Worm (Caenorhabditis elegans) whole organism, L4 larva: ENCODE measurements around the gene msp-31.

Source experiments
- ZK546.5 ChIP-seq, 2 experiments: sonication (generic microtip); optimal IDR thresholded peaks; 2 replicates each; lab custom pipeline; 2017; ENCODE audit warnings: missing biosample characterization in 2 of 2, missing genetic modification characterization in 2 of 2
- ama-1 ChIP-seq: fragments of 150-350 bp; optimal IDR thresholded peaks from 2 replicates; lab custom pipeline; 2014; ENCODE audit warnings: inconsistent platforms, mixed read lengths
- duxl-1 ChIP-seq: sonication (generic microtip); optimal IDR thresholded peaks from 2 replicates; lab custom pipeline; 2016; ENCODE audit warnings: mild to moderate bottlenecking, missing genetic modification characterization, moderate library complexity, missing compliant biosample characterization; ENCODE audit not compliant: poor library complexity
- skn-1 ChIP-seq: fragments of 150-350 bp; optimal IDR thresholded peaks from 2 replicates; lab custom pipeline; 2014; ENCODE audit warnings: missing biosample characterization, missing genetic modification characterization
- snpc-4 ChIP-seq: fragments of 150-350 bp; optimal IDR thresholded peaks from 2 replicates; lab custom pipeline; 2014; ENCODE audit warnings: missing biosample characterization, missing genetic modification characterization

DNA sequence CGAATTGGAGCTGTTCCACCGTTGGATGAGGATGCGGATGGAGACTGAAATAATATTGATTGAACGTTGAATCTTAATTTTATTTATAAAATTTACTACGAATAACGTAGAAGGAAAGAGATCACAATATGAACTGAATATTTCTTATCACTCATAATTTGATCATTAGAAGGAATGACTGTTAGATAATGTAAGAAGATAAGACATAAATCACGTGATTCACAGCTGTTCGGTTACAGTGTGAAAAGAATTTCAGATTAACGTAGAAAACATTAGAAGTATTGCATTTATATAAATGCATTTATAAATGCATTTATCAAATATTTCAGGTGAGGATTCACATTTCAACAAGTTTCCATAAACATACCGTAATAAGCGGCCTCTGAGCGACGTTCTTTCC is 26.5 kb upstream of the msp-31 start:
- TF ChIP-seq snpc-4 (no peak), skn-1 (tag; lab: Kevin White, UChicago) (no peak), ZK546.5 (tag; optimal IDR thresholded peaks at IDR 0.05; lab: Kevin White, UChicago) (no peak), ama-1 (lab: Kevin White, UChicago) (no peak), duxl-1 (tag; lab: Kevin White, UChicago) (no peak)
